Fruit fly (Drosophila melanogaster) whole organism, embryonic: Measurements from ENCODE around the gene fliI.
A peak's percentile ranks its signal among the peaks of the same experiment; 100 is the strongest.

Experiments
- Abd-B ChIP-seq: fragments of 200-800 bp; sonication (Bioruptor generic); optimal IDR thresholded peaks from 2 replicates; lab custom pipeline; 2018; ENCODE audit warnings: missing biosample characterization, mild to moderate bottlenecking, missing genetic modification characterization, moderate library complexity
- Ada2b ChIP-seq: fragments of 200-800 bp; sonication (Bioruptor generic); IDR thresholded peaks from 2 replicates; pipeline ENCODE4 v1.3.6; 2022; ENCODE audit warnings: missing biosample characterization, missing genetic modification characterization
- Atf3 ChIP-seq: fragments of 200-800 bp; sonication (Bioruptor generic); optimal IDR thresholded peaks from 3 replicates; lab custom pipeline; 2016; ENCODE audit warnings: missing biosample characterization, missing genetic modification characterization
- CG11247 ChIP-seq: fragments of 200-800 bp; sonication (Bioruptor generic); IDR thresholded peaks from 2 replicates; pipeline ENCODE4 v1.3.6; 2022; ENCODE audit warnings: missing biosample characterization, missing genetic modification characterization
- CG17328 ChIP-seq: fragments of 200-800 bp; sonication (Bioruptor generic); IDR thresholded peaks from 2 replicates; pipeline ENCODE4 v1.3.6; 2022; ENCODE audit warnings: missing biosample characterization, missing genetic modification characterization
- CG3407 ChIP-seq: fragments of 200-800 bp; sonication (Bioruptor generic); optimal IDR thresholded peaks from 2 replicates; lab custom pipeline; 2018; ENCODE audit warnings: missing biosample characterization, mild to moderate bottlenecking, missing genetic modification characterization
- CG42726 ChIP-seq: fragments of 200-800 bp; sonication (Bioruptor generic); IDR thresholded peaks from 2 replicates; pipeline ENCODE4 v1.3.6; 2022; ENCODE audit warnings: missing biosample characterization, missing genetic modification characterization; ENCODE audit not compliant: partially characterized antibody
- CG4282 ChIP-seq: fragments of 200-800 bp; sonication (Bioruptor generic); optimal IDR thresholded peaks from 2 replicates; lab custom pipeline; 2016; ENCODE audit warnings: missing biosample characterization, missing genetic modification characterization
- CG4404 ChIP-seq: fragments of 200-800 bp; sonication (Bioruptor generic); IDR thresholded peaks from 2 replicates; pipeline ENCODE4 v1.3.6; 2022; ENCODE audit warnings: missing biosample characterization, missing genetic modification characterization
- CG6689 ChIP-seq: fragments of 200-800 bp; sonication (Bioruptor generic); IDR thresholded peaks from 2 replicates; pipeline ENCODE4 v1.3.6; 2022; ENCODE audit warnings: missing biosample characterization, missing genetic modification characterization
- CG6813 ChIP-seq: fragments of 200-800 bp; sonication (Bioruptor generic); optimal IDR thresholded peaks from 2 replicates; lab custom pipeline; 2017; ENCODE audit warnings: missing biosample characterization, missing genetic modification characterization, mild to moderate bottlenecking, moderate library complexity, missing genetic modification reagents
- CG7963 ChIP-seq: fragments of 200-800 bp; sonication (Bioruptor generic); IDR thresholded peaks from 3 replicates; pipeline ENCODE4 v1.3.6; 2022; ENCODE audit warnings: missing biosample characterization, missing genetic modification characterization; ENCODE audit not compliant: partially characterized antibody
- CG8290 ChIP-seq, 3 experiments: fragments of 200-800 bp; sonication (Bioruptor generic); optimal IDR thresholded peaks; 2 replicates each; lab custom pipeline; 2016 to 2019; ENCODE audit warnings: missing biosample characterization in 3 of 3, missing genetic modification characterization in 3 of 3, mild to moderate bottlenecking in 2 of 3, moderate library complexity in 1 of 3
- CG8478 ChIP-seq: fragments of >200 bp; optimal IDR thresholded peaks from 2 replicates; lab custom pipeline; 2018
- CG8924 ChIP-seq: fragments of 200-800 bp; optimal IDR thresholded peaks from 3 replicates; lab custom pipeline; 2019; ENCODE audit warnings: missing biosample characterization, mild to moderate bottlenecking, missing genetic modification characterization, moderate library complexity
- CG9609 ChIP-seq: fragments of 200-800 bp; sonication (Bioruptor generic); optimal IDR thresholded peaks from 3 replicates; lab custom pipeline; 2016; ENCODE audit warnings: missing biosample characterization, missing genetic modification characterization
- CG9727 ChIP-seq: fragments of 200-800 bp; sonication (Bioruptor generic); optimal IDR thresholded peaks from 3 replicates; lab custom pipeline; 2017; ENCODE audit warnings: missing biosample characterization, mild to moderate bottlenecking, missing genetic modification characterization
- CG9876 ChIP-seq: fragments of 200-800 bp; sonication (Bioruptor generic); optimal IDR thresholded peaks from 2 replicates; lab custom pipeline; 2016; ENCODE audit warnings: missing biosample characterization, missing genetic modification characterization
- CG9932 ChIP-seq: fragments of 200-800 bp; sonication (Bioruptor generic); IDR thresholded peaks from 2 replicates; pipeline ENCODE4 v1.3.6; 2022; ENCODE audit warnings: missing biosample characterization, missing genetic modification characterization
- CTCF ChIP-seq: fragments of 200-800 bp; sonication (Bioruptor generic); optimal IDR thresholded peaks from 2 replicates; lab custom pipeline; 2017; ENCODE audit warnings: missing biosample characterization, mild to moderate bottlenecking, missing genetic modification characterization, moderate library complexity
- Dfd ChIP-seq, 2 experiments: fragments of >200 bp; optimal IDR thresholded peaks; 2 replicates each; lab custom pipeline; 2017; ENCODE audit warnings: missing biosample characterization in 2 of 2, missing genetic modification characterization in 2 of 2
- Dll ChIP-seq: fragments of 200-800 bp; sonication (Bioruptor generic); IDR thresholded peaks from 4 replicates; pipeline ENCODE4 v1.3.6; 2022; ENCODE audit warnings: missing biosample characterization, missing genetic modification characterization; ENCODE audit not compliant: partially characterized antibody
- Eip74EF ChIP-seq, 2 experiments: fragments of 200-800 bp in 1 of 2; fragments of >200 bp in 1 of 2; sonication (Bioruptor generic) in 1 of 2; optimal IDR thresholded peaks; 2 replicates each; lab custom pipeline; 2017 to 2019; ENCODE audit warnings: missing biosample characterization in 2 of 2, missing genetic modification characterization in 2 of 2, mild to moderate bottlenecking in 1 of 2, moderate library complexity in 1 of 2
- GATAe ChIP-seq: fragments of 200-800 bp; sonication (Bioruptor generic); conservative IDR thresholded peaks from 2 replicates; pipeline ENCODE4 v1.3.6; 2022; ENCODE audit warnings: missing biosample characterization, missing genetic modification characterization
- Gsc ChIP-seq: fragments of 200-800 bp; sonication (Bioruptor generic); IDR thresholded peaks from 2 replicates; pipeline ENCODE4 v1.3.6; 2022; ENCODE audit warnings: missing biosample characterization, missing genetic modification characterization
- H15 ChIP-seq: fragments of 200-800 bp; sonication (Bioruptor generic); IDR thresholded peaks from 3 replicates; pipeline ENCODE4 v1.3.6; 2022; ENCODE audit warnings: missing biosample characterization, missing genetic modification characterization
- Hsf ChIP-seq: fragments of 200-800 bp; sonication (Bioruptor generic); optimal IDR thresholded peaks from 3 replicates; lab custom pipeline; 2016; ENCODE audit warnings: missing biosample characterization, missing genetic modification characterization
- Meics ChIP-seq: fragments of 200-800 bp; sonication (Bioruptor generic); optimal IDR thresholded peaks from 2 replicates; lab custom pipeline; 2017; ENCODE audit warnings: missing biosample characterization, mild to moderate bottlenecking, missing genetic modification characterization
- PHDP ChIP-seq: fragments of 200-800 bp; sonication (Bioruptor generic); optimal IDR thresholded peaks from 3 replicates; lab custom pipeline; 2018; ENCODE audit warnings: missing biosample characterization, mild to moderate bottlenecking, missing genetic modification characterization, moderate library complexity
- Ravus ChIP-seq: fragments of 200-800 bp; sonication (Bioruptor generic); IDR thresholded peaks from 2 replicates; pipeline ENCODE4 v1.3.6; 2022; ENCODE audit warnings: missing biosample characterization, missing genetic modification characterization
- Sox102F ChIP-seq: fragments of 200-800 bp; sonication (Bioruptor generic); optimal IDR thresholded peaks from 2 replicates; lab custom pipeline; 2018; ENCODE audit warnings: missing biosample characterization, mild to moderate bottlenecking, missing genetic modification characterization, moderate library complexity
- Xbp1 ChIP-seq: fragments of 200-800 bp; sonication (Bioruptor generic); optimal IDR thresholded peaks from 3 replicates; lab custom pipeline; 2016; ENCODE audit warnings: missing biosample characterization, mild to moderate bottlenecking, missing genetic modification characterization
- al ChIP-seq: fragments of 200-800 bp; sonication (Bioruptor generic); IDR thresholded peaks from 2 replicates; pipeline ENCODE4 v1.3.6; 2022; ENCODE audit warnings: missing biosample characterization, missing genetic modification characterization
- dm ChIP-seq: fragments of 200-800 bp; sonication (Bioruptor generic); optimal IDR thresholded peaks from 3 replicates; lab custom pipeline; 2016; ENCODE audit warnings: missing biosample characterization, missing genetic modification characterization
- dmrt99B ChIP-seq: fragments of 200-800 bp; sonication (Bioruptor generic); optimal IDR thresholded peaks from 2 replicates; lab custom pipeline; 2018; ENCODE audit warnings: missing biosample characterization, mild to moderate bottlenecking, missing genetic modification characterization, moderate library complexity
- gro ChIP-seq: fragments of 200-800 bp; sonication (Bioruptor generic); optimal IDR thresholded peaks from 2 replicates; lab custom pipeline; 2016; ENCODE audit warnings: missing biosample characterization, missing genetic modification characterization
- hb ChIP-seq: fragments of 200-800 bp; sonication (Bioruptor generic); IDR thresholded peaks from 3 replicates; pipeline ENCODE4 v1.3.6; 2022; ENCODE audit warnings: missing biosample characterization, missing genetic modification characterization; ENCODE audit not compliant: partially characterized antibody
- jigr1 ChIP-seq: fragments of 200-800 bp; sonication (Bioruptor generic); IDR thresholded peaks from 3 replicates; pipeline ENCODE4 v1.3.6; 2022; ENCODE audit warnings: missing biosample characterization, missing genetic modification characterization
- ken ChIP-seq: fragments of 200-800 bp; sonication (Bioruptor generic); IDR thresholded peaks from 3 replicates; pipeline ENCODE4 v1.3.6; 2022; ENCODE audit warnings: missing biosample characterization, missing genetic modification characterization
- luna ChIP-seq: fragments of 200-800 bp; sonication (Bioruptor generic); optimal IDR thresholded peaks from 2 replicates; lab custom pipeline; 2016; ENCODE audit warnings: missing biosample characterization, missing genetic modification characterization
- mld ChIP-seq: fragments of 200-800 bp; sonication (Bioruptor generic); IDR thresholded peaks from 3 replicates; pipeline ENCODE4 v1.3.6; 2022; ENCODE audit warnings: missing biosample characterization, missing genetic modification characterization; ENCODE audit not compliant: partially characterized antibody
- org-1 ChIP-seq: fragments of 200-800 bp; sonication (Bioruptor generic); optimal IDR thresholded peaks from 2 replicates; lab custom pipeline; 2017; ENCODE audit warnings: missing biosample characterization, missing genetic modification characterization
- pb ChIP-seq: fragments of 200-800 bp; sonication (Bioruptor generic); optimal IDR thresholded peaks from 3 replicates; lab custom pipeline; 2016; ENCODE audit warnings: missing biosample characterization, missing genetic modification characterization
- pho ChIP-seq: fragments of 200-800 bp; sonication (Bioruptor generic); optimal IDR thresholded peaks from 2 replicates; lab custom pipeline; 2016; ENCODE audit warnings: missing biosample characterization, missing genetic modification characterization
- sc ChIP-seq, 3 experiments: fragments of >200 bp in 2 of 3; fragments of 200-800 bp in 1 of 3; sonication (Bioruptor generic) in 1 of 3; optimal IDR thresholded peaks; 2 replicates in 2 of 3; 3 replicates in 1 of 3; lab custom pipeline; 2017; ENCODE audit warnings: mild to moderate bottlenecking in 1 of 3, missing biosample characterization in 1 of 3, missing genetic modification characterization in 1 of 3, missing genetic modification reagents in 1 of 3
- sisA ChIP-seq: fragments of 200-800 bp; sonication (Bioruptor generic); IDR thresholded peaks from 2 replicates; pipeline ENCODE4 v1.3.6; 2022; ENCODE audit warnings: missing biosample characterization, missing genetic modification characterization
- slp2 ChIP-seq: fragments of 200-800 bp; sonication (Bioruptor generic); optimal IDR thresholded peaks from 2 replicates; lab custom pipeline; 2016; ENCODE audit warnings: missing biosample characterization, missing genetic modification characterization
- tap ChIP-seq: fragments of 200-800 bp; optimal IDR thresholded peaks from 3 replicates; lab custom pipeline; 2019; ENCODE audit warnings: missing biosample characterization, mild to moderate bottlenecking, missing genetic modification characterization, moderate library complexity
- yki ChIP-seq: fragments of >200 bp; optimal IDR thresholded peaks from 3 replicates; lab custom pipeline; 2018

The fliI gene

dm6 chrX:21367363-21368072 is 28.0 kb downstream of the fliI start (continued):
- peak; percentile 87 for TF ChIP-seq dm
- TF ChIP-seq Sox102F (GFP tag; lab: Kevin White, UChicago), result peak; percentile 98
- peak; percentile 94 for TF ChIP-seq CG11247 (GFP tag; lab: Robert Waterston, UW)
- peak; percentile 97 for TF ChIP-seq CG6689 (GFP tag; lab: Robert Waterston, UW)
- TF ChIP-seq dmrt99B (tag; lab: Kevin White, UChicago), result peak; percentile 99
- TF ChIP-seq CG7963 (GFP tag; lab: Robert Waterston, UW), result 0 out of 3 replicates have a peak, but pooled peaks have one; percentile 30
- TF ChIP-seq CG9609 (GFP tag; lab: Kevin White, UChicago), result peak; percentile 94
- peak; percentile 96 for TF ChIP-seq al (GFP tag; lab: Robert Waterston, UW)
- peak; percentile 83 for TF ChIP-seq GATAe (GFP tag; lab: Robert Waterston, UW)
- peak; percentile 98 for TF ChIP-seq tap
- TF ChIP-seq CTCF, result peak; percentile 70
- TF ChIP-seq jigr1 (GFP tag; lab: Robert Waterston, UW), result peak; percentile 93
- peak; percentile 97 for TF ChIP-seq CG9932 (GFP tag; lab: Robert Waterston, UW)
- peak; percentile 98 for TF ChIP-seq PHDP (tag; lab: Kevin White, UChicago)
- peak; percentile 95 for TF ChIP-seq pb (GFP tag; lab: Kevin White, UChicago)
- no peak for TF ChIP-seq CG42726 (GFP tag; lab: Robert Waterston, UW)
- peak; percentile 90 for TF ChIP-seq CG4282
- peak; percentile 92 for TF ChIP-seq Ravus (GFP tag; lab: Robert Waterston, UW)
- peak; percentile 91 for TF ChIP-seq Atf3 (GFP tag; lab: Kevin White, UChicago)
- peak in 1 of 2 experiments; percentile 97 for TF ChIP-seq Eip74EF (GFP tag; optimal IDR thresholded peaks at IDR 0.05; lab: Kevin White, UChicago)
- TF ChIP-seq Dll, result 0 out of 4 replicates have a peak, but pooled peaks have one; percentile 45
- TF ChIP-seq H15 (GFP tag; lab: Robert Waterston, UW), result peak; percentile 95
- peak; percentile 98 for TF ChIP-seq org-1
- peak; percentile 64 for TF ChIP-seq luna (GFP tag; lab: Kevin White, UChicago)
- TF ChIP-seq CG9727 (GFP tag; lab: Kevin White, UChicago), result peak; percentile 98
- peak; percentile 96 for TF ChIP-seq Ada2b (GFP tag; lab: Robert Waterston, UW)
- TF ChIP-seq slp2, result peak; percentile 94
- TF ChIP-seq Meics (GFP tag; lab: Kevin White, UChicago), result peak; percentile 98
- TF ChIP-seq CG8290 (GFP tag; optimal IDR thresholded peaks at IDR 0.05; lab: Kevin White, UChicago), result peak; percentile 90
- TF ChIP-seq CG8290 (tag; optimal IDR thresholded peaks at IDR 0.05; lab: Kevin White, UChicago), result peak; percentile 84 to 86
- no peak for TF ChIP-seq Dfd (GFP tag; optimal IDR thresholded peaks at IDR 0.05; lab: Kevin White, UChicago)
- peak; percentile 93 for TF ChIP-seq Gsc (GFP tag; lab: Robert Waterston, UW)
- peak; percentile 98 for TF ChIP-seq Abd-B (GFP tag; lab: Kevin White, UChicago)
- TF ChIP-seq mld (GFP tag; lab: Robert Waterston, UW), result no peak
- TF ChIP-seq sc (optimal IDR thresholded peaks at IDR 0.05; lab: Kevin White, UChicago), result no peak
- TF ChIP-seq sc (GFP tag; optimal IDR thresholded peaks at IDR 0.05; lab: Kevin White, UChicago), result peak; percentile 95
- peak; percentile 95 for TF ChIP-seq CG4404
- TF ChIP-seq yki, result no peak
- peak; percentile 98 for TF ChIP-seq CG8924 (tag; lab: Kevin White, UChicago)
- peak; percentile 97 for TF ChIP-seq pho (GFP tag; lab: Kevin White, UChicago)
- 0 out of 3 replicates have a peak, but pooled peaks have one; percentile 59 for TF ChIP-seq hb
- TF ChIP-seq CG17328, result peak; percentile 93
- TF ChIP-seq CG6813 (GFP tag; lab: Kevin White, UChicago), result peak; percentile 98
- TF ChIP-seq sisA (GFP tag; lab: Robert Waterston, UW), result peak; percentile 96
- TF ChIP-seq Hsf, result peak; percentile 98
- TF ChIP-seq ken (GFP tag; lab: Robert Waterston, UW), result peak; percentile 94
- TF ChIP-seq gro (GFP tag; lab: Kevin White, UChicago), result peak; percentile 95
- TF ChIP-seq CG3407 (GFP tag; lab: Kevin White, UChicago), result peak; percentile 95
- TF ChIP-seq CG9876 (GFP tag; lab: Kevin White, UChicago), result peak; percentile 88
- TF ChIP-seq CG8478, result no peak
- TF ChIP-seq Xbp1, result peak; percentile 97
